Fruit fly (Drosophila melanogaster): ENCODE measurements around the gene Septin1.

Gene Septin1

dm6 chrX:21339476-21339931 is 18.6 kb upstream of the Septin1 start, which contains the start of the genes tty and fliI:
tty (minus strand) TSS chrX:21339676.
fliI (plus strand) TSS chrX:21339741.
- TF ChIP-seq pb (GFP tag; optimal IDR thresholded peaks at IDR 0.05) (peak; percentile 75), H15 (GFP tag; IDR thresholded peaks at IDR 0.05) (peak; percentile 85), CG34422 (GFP tag; IDR thresholded peaks at IDR 0.05) (peak; percentile 94), Ets97D (GFP tag; optimal IDR thresholded peaks at IDR 0.05) (peak; percentile 86), Opbp (GFP tag; IDR thresholded peaks at IDR 0.05; ENCODE audit: partially characterized antibody) (peak; percentile 65), psq (GFP tag; optimal IDR thresholded peaks at IDR 0.05) (no peak), Hand (GFP tag; optimal IDR thresholded peaks at IDR 0.05) (peak; percentile 30), oc (tag; optimal IDR thresholded peaks at IDR 0.05) (peak; percentile 66), CG13424 (tag; optimal IDR thresholded peaks at IDR 0.05) (peak; percentile 68), CG7928 (GFP tag; optimal IDR thresholded peaks at IDR 0.05) (peak; percentile 46), Gsc (GFP tag; IDR thresholded peaks at IDR 0.05) (peak; percentile 80), Ada2b (GFP tag; IDR thresholded peaks at IDR 0.05) (peak; percentile 85), repo (GFP tag; optimal IDR thresholded peaks at IDR 0.05) (peak; percentile 74), CG1233 (GFP tag; optimal IDR thresholded peaks at IDR 0.05) (peak; percentile 69), HHEX (GFP tag; optimal IDR thresholded peaks at IDR 0.05) (peak; percentile 77), sr (GFP tag; IDR thresholded peaks at IDR 0.05) (peak; percentile 52; the same call in 1 of the 3 replicates), Dad (GFP tag; optimal IDR thresholded peaks at IDR 0.05) (peak; percentile 74), corto (GFP tag; optimal IDR thresholded peaks at IDR 0.05) (no peak), run (tag; optimal IDR thresholded peaks at IDR 0.05) (peak; percentile 20), CG2889 (GFP tag; IDR thresholded peaks at IDR 0.05) (peak; percentile 84), ERR (GFP tag; optimal IDR thresholded peaks at IDR 0.05) (peak; percentile 81), CG17612 (GFP tag; IDR thresholded peaks at IDR 0.05) (peak; percentile 64; the same call in 1 of the 2 replicates), HLH54F (GFP tag; optimal IDR thresholded peaks at IDR 0.05) (peak; percentile 86), Spps (tag; optimal IDR thresholded peaks at IDR 0.05) (peak; percentile 47), CG18262 (tag; optimal IDR thresholded peaks at IDR 0.05) (peak; percentile 70), fd64A (GFP tag; optimal IDR thresholded peaks at IDR 0.05) (peak; percentile 28), CG5953 (GFP tag; IDR thresholded peaks at IDR 0.05) (peak; percentile 69; the same call in 1 of the 2 replicates), gem (tag; optimal IDR thresholded peaks at IDR 0.05) (peak; percentile 83), CG12769 (tag; optimal IDR thresholded peaks at IDR 0.05) (peak; percentile 86), CG7963 (GFP tag; IDR thresholded peaks at IDR 0.05; ENCODE audit: partially characterized antibody) (no peak), Asciz (GFP tag; optimal IDR thresholded peaks at IDR 0.05) (no peak), CG8089 (GFP tag; optimal IDR thresholded peaks at IDR 0.05) (peak; percentile 68), CG2116 (GFP tag; optimal IDR thresholded peaks at IDR 0.05) (peak; percentile 74), jumu (GFP tag; optimal IDR thresholded peaks at IDR 0.05) (peak; percentile 85), gcm (GFP tag; optimal IDR thresholded peaks at IDR 0.05) (peak; percentile 23), Ravus (GFP tag; IDR thresholded peaks at IDR 0.05) (peak; percentile 63), inv (GFP tag; IDR thresholded peaks at IDR 0.05; ENCODE audit: partially characterized antibody) (peak; percentile 32; the same call in 1 of the 2 replicates), odd (GFP tag; optimal IDR thresholded peaks at IDR 0.05) (no peak), mam (GFP tag; optimal IDR thresholded peaks at IDR 0.05) (peak; percentile 92), CG4328 (GFP tag; optimal IDR thresholded peaks at IDR 0.05) (no peak), Hsf (GFP tag; optimal IDR thresholded peaks at IDR 0.05) (peak; percentile 89), CG12155 (GFP tag; optimal IDR thresholded peaks at IDR 0.05) (peak; percentile 78), C15 (GFP tag; IDR thresholded peaks at IDR 0.05) (0 out of 3 replicates have a peak, but pooled peaks have one; percentile 45), CG12744 (GFP tag; optimal IDR thresholded peaks at IDR 0.05) (peak; percentile 42), lmd (GFP tag; IDR thresholded peaks at IDR 0.05) (peak; percentile 90), unc-4 (GFP tag; IDR thresholded peaks at IDR 0.05; ENCODE audit: partially characterized antibody) (no peak), Bteb2 (GFP tag; optimal IDR thresholded peaks at IDR 0.05) (peak; percentile 56), gro (GFP tag; optimal IDR thresholded peaks at IDR 0.05) (peak; percentile 84), Hmx (GFP tag; optimal IDR thresholded peaks at IDR 0.05) (no peak), maf-S (GFP tag; optimal IDR thresholded peaks at IDR 0.05) (peak; percentile 81), Rfx (GFP tag; IDR thresholded peaks at IDR 0.05) (peak; percentile 94)

Data from whole organism, embryonic.